Fruit fly (Drosophila melanogaster) whole organism, wandering third instar larva: ENCODE results near the gene CG5326.

Source experiments
- CrebA ChIP-seq: fragments of 200-800 bp; sonication (Bioruptor generic); optimal IDR thresholded peaks from 2 replicates; lab custom pipeline; 2016; ENCODE audit warnings: missing biosample characterization, mild to moderate bottlenecking, missing genetic modification characterization, borderline replicate concordance
- Dfd ChIP-seq: fragments of >200 bp; optimal IDR thresholded peaks from 2 replicates; lab custom pipeline; 2017; ENCODE audit warnings: missing biosample characterization, missing genetic modification characterization
- Hr78 ChIP-seq: fragments of >200 bp; optimal IDR thresholded peaks from 2 replicates; lab custom pipeline; 2017; ENCODE audit warnings: missing biosample characterization, missing genetic modification characterization
- Mio ChIP-seq: sonication (Bioruptor generic); optimal IDR thresholded peaks from 2 replicates; lab custom pipeline; 2016; ENCODE audit warnings: missing biosample characterization, missing genetic modification characterization
- fru ChIP-seq: fragments of 200-800 bp; sonication (Bioruptor generic); optimal IDR thresholded peaks from 3 replicates; lab custom pipeline; 2016; ENCODE audit warnings: missing biosample characterization, mild to moderate bottlenecking, missing genetic modification characterization
- pan ChIP-seq: fragments of >200 bp; optimal IDR thresholded peaks from 2 replicates; lab custom pipeline; 2017

DNA sequence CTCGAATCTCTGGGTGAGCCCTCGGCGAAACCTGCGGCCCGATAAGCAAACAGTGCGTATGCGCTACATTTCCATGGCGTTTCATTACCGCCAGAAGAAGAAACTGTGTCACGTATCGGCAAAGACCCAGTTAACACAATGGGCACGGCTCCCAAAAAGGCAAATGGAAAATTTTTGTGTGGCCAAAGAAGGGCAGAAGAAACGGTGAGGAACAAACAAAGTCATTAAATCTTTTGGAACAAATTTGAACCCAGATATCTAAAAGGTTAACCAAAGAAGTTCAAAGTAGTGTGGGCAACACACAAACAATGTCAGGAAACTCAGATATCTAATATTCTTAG, 14.7 kb downstream of the CG5326 start:
- TF ChIP-seq pan (lab: Kevin White, UChicago) (no peak), Dfd (GFP tag; lab: Kevin White, UChicago) (no peak), fru (no peak), Mio (GFP tag; lab: Kevin White, UChicago) (no peak), CrebA (GFP tag; lab: Kevin White, UChicago) (no peak), Hr78 (GFP tag; lab: Kevin White, UChicago) (no peak)
